Worm (Caenorhabditis elegans) whole organism, L4/young adult: ENCODE results near the gene kdin-1.

Source experiments
- W03F9.2 ChIP-seq: fragments of 150-350 bp; optimal IDR thresholded peaks from 2 replicates; lab custom pipeline; 2014; ENCODE audit warnings: missing biosample characterization, missing genetic modification characterization
- dao-5 ChIP-seq: sonication (generic microtip); optimal IDR thresholded peaks from 2 replicates; lab custom pipeline; 2016; ENCODE audit warnings: missing genotype, missing genetic modification characterization, moderate library complexity, missing compliant biosample characterization
- him-1 ChIP-seq: sonication (generic microtip); optimal IDR thresholded peaks from 2 replicates; lab custom pipeline; 2016; ENCODE audit warnings: missing genotype, missing genetic modification reagents, missing genetic modification characterization, missing compliant biosample characterization

kdin-1 gene

DNA sequence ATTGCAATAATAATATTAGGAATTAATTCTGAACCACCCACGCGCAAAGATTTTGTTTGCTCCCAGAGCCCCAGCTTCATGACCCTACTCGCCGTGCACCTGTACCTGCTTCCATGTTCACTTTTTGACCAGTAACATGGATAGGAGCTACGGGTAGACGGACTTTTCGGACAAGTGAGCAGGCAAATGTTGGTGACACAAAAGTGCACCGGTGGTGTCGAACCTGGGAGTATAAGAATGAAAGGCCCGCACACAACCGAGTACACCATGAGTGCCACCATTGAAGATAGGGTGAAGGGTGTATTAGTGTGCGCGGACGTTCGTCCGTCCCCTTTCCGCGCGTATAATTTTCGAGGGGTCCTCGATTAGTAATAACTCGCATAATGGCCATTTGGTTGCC lies 12.5 kb upstream of the kdin-1 start:
- TF ChIP-seq W03F9.2 (no peak), him-1 (no peak), dao-5 (tag; lab: Kevin White, UChicago) (no peak)

DNA sequence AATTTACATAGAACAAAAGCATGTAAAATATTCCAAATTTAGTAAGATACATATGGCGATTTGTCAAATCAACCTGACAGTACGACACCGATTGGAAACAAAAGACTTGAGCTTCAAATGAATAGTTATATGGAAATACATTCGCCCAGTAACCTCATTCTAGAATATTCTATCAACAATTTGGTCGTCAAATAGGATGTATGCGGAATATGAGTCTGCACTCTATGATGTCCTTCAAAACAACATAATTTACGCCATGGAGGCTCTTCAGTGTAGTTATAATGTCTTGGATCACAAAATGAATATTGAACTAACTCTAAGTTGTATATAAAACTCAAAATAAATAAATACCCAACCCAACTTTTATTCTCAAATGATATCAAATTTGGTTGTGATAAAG lies 11.8 kb upstream of the kdin-1 start:
- TF ChIP-seq him-1: no peak
- no peak for TF ChIP-seq dao-5 (tag; lab: Kevin White, UChicago)
- no peak for TF ChIP-seq W03F9.2

DNA sequence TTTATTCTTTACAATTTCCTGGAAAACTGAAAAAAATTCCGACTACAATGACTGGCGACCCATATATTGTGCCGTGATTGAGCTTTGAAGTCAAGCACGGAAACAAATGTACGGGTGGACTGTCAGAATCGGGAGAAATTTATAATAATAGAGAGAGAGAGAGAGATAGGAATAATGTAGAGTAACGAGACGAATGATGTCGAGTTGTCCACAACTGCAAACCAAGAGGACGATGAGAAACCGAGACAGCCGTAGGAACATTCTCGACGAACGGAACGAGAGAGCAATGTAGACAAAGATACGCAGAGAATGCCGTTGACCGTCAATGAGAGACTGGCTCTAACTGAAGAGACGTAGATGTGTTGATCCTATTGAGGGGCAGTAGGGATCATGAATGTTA lies 10.9 kb upstream of the kdin-1 start:
- TF ChIP-seq him-1 (peak; percentile 14), W03F9.2 (peak; percentile 68), dao-5 (tag; lab: Kevin White, UChicago) (peak; percentile 5)

ce11 chrIV:11029412-11029811 lies 9.0 kb upstream of the kdin-1 start, which contains the start of gene hrg-5:
hrg-5 (minus strand) TSS chrIV:11029428.
- no peak for TF ChIP-seq dao-5 (tag; lab: Kevin White, UChicago)
- no peak for TF ChIP-seq W03F9.2
- no peak for TF ChIP-seq him-1

- no peak for TF ChIP-seq him-1
- TF ChIP-seq W03F9.2: no peak
- no peak for TF ChIP-seq dao-5 (tag; lab: Kevin White, UChicago)
Observed at ce11 chrIV:11030117-11030516, 8.3 kb upstream of the kdin-1 start.

ce11 chrIV:11030893-11031292 lies 7.6 kb upstream of the kdin-1 start, which contains the start of gene hrg-4:
hrg-4 (minus strand) TSS chrIV:11030993.
- TF ChIP-seq him-1: no peak
- no peak for TF ChIP-seq W03F9.2
- TF ChIP-seq dao-5 (tag; lab: Kevin White, UChicago): no peak

- TF ChIP-seq W03F9.2 (no peak), dao-5 (tag; lab: Kevin White, UChicago) (no peak), him-1 (no peak)
Observed at ce11 chrIV:11031640-11032039, 6.8 kb upstream of the kdin-1 start.

DNA sequence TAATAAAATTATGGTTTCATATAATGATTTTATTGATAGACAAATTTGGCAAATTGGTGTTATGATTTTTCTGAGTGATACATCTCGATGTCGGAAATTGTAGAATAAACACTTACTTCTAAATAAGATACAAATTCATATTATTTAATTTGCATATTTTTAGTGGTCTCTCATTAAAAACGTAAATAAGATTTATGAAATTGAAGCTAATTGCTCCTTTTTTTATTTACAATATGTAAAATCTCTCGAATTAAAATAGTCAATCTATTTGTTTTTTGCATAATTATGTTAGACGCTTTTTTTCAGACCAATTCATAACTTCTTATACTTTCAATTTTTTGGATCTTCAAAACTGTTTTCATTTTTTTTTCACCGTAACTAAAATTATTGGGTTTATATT lies 6.2 kb upstream of the kdin-1 start, which contains the start of gene hrg-6:
hrg-6 (plus strand) TSS at position 301 of the 400 bp plus-strand sequence.
- TF ChIP-seq dao-5 (tag; lab: Kevin White, UChicago) (no peak), him-1 (no peak), W03F9.2 (no peak)

DNA sequence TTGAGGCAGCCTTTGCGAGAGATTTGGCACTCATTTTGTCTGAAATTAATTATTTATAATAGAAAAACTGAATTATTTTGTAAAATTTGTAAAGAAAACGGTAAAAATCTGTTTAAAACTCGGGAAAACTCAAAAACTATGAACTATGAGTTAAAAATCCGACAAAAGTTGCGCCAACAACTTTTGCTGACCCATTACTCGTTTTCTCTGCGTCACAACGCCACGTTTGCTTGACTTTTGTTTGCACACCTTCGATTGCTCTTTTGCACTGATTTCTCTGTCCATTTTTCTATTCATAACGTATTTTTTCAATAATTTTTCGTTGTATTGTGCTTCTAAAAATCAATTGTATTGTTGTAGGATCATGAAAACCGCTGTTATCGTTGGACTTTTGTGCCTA lies 2.2 kb upstream of the kdin-1 start, which contains the start of gene fkb-1:
fkb-1 (plus strand) TSS at position 361 of the 400 bp plus-strand sequence.
- TF ChIP-seq dao-5 (tag; lab: Kevin White, UChicago) (no peak), him-1 (no peak), W03F9.2 (peak; percentile 71)

DNA sequence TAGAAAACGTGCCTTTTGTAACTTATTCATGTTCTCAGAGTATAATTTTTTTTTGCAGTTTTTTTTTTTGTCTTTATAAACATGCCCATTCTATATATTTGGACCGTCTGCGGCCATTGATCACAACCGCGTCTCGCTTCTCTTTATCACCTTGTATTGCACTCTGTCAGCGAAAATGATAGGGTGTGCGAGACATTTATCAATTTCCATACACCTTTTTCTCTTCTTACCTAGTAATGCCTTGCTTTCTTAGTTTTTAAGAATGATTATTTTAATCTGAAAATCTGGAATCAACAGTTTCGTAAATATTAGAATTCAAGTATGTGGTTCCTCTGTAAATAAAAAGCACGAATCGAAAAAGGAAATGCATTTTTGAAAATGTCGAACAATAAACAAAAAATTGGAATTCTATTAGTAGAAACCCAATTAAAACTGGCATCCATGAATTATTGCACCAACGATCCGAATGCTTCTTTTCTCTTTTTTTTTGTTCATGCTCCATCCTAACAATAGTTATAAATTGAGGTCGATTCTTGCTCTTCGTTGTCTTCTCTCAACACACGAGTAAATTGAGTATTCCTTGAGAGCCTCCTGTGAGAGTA lies 1.2 kb upstream of the kdin-1 start:
- TF ChIP-seq dao-5 (tag; lab: Kevin White, UChicago): no peak
- TF ChIP-seq him-1: no peak

- no peak for TF ChIP-seq W03F9.2
- no peak for TF ChIP-seq him-1
- TF ChIP-seq dao-5 (tag; lab: Kevin White, UChicago): no peak
Observed at ce11 chrIV:11038218-11038617, 237 bp upstream of the kdin-1 start.

- TF ChIP-seq dao-5 (tag; lab: Kevin White, UChicago) (no peak), him-1 (no peak), W03F9.2 (no peak)
Observed at ce11 chrIV:11038665-11039064, 210 bp downstream of the kdin-1 start.

DNA sequence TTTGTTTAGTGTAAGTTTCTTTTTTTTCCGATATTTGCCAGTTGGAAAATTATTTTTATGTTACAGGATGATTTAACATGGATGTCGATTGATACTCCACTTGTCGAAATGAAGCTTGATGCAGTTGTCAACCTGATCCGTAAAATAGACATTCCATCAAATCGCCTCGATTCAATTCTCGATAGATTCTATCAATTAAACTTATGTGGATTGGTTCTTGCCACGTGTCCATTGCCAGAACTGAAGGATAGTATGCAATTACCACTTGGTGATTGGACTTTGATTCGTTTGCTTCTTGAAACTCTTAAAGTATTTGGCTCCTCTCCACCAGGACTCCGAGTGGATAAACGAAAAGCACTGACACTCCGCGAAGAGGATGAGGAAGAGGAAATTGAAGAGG lies 5.9 kb downstream of the kdin-1 start:
- TF ChIP-seq W03F9.2 (no peak), dao-5 (tag; lab: Kevin White, UChicago) (no peak), him-1 (no peak)

ce11 chrIV:11048871-11049270 lies 10.4 kb downstream of the kdin-1 start, which contains the start of gene F36H1.11:
F36H1.11 (plus strand) TSS chrIV:11049171.
- no peak for TF ChIP-seq dao-5 (tag; lab: Kevin White, UChicago)
- TF ChIP-seq W03F9.2: no peak
- TF ChIP-seq him-1: no peak

- TF ChIP-seq dao-5 (tag; lab: Kevin White, UChicago): no peak
- TF ChIP-seq him-1: no peak
- TF ChIP-seq W03F9.2: no peak
Observed at ce11 chrIV:11049806-11050205, 11.4 kb downstream of the kdin-1 start, which contains the start of gene F36H1.3. F36H1.3 (plus strand) TSS chrIV:11050128.

DNA sequence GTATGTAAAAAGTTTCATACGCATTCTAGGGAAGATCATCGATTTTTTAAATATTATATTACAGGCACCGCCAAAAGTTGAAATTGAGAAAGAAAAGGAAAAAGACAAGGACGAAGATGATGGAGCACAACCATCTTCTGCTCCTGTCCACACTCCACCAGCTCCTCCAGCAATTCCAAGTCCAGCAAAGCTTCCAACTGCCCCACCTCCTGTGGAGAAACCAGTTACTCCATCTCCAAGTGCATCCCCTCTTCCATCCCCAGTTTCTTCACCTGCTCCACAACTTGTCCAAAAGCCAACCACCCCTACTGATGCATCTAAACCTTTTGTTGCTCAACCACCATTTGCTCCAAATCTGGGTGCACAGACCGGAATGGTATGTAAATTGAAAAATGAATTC lies 13.5 kb downstream of the kdin-1 start:
- TF ChIP-seq him-1 (no peak), dao-5 (tag; lab: Kevin White, UChicago) (no peak), W03F9.2 (no peak)
